Fruit fly (Drosophila melanogaster): ENCODE results near the gene Tektin-C.
A peak's percentile ranks its signal among the peaks of the same experiment; 100 is the strongest.

- TF ChIP-seq Sin3A (optimal IDR thresholded peaks at IDR 0.05), result no peak
- peak; percentile 65 for TF ChIP-seq psq (optimal IDR thresholded peaks at IDR 0.05)
- TF ChIP-seq h (optimal IDR thresholded peaks at IDR 0.05), result no peak
- TF ChIP-seq insv (optimal IDR thresholded peaks at IDR 0.05), result no peak
These were observed 27.5 kb downstream of the Tektin-C start, which contains the start of the genes Ppat-Dpck and scny for dm6 chr3L:5768532-5769497.
